Worm (Caenorhabditis elegans) whole organism, L2 larva: ENCODE data around the gene icd-1.
"Not testable (repeated sequence)": the region's sequence is repeated elsewhere in the genome, so short reads cannot be mapped to it uniquely, and the experiment has no call there.

Experiments used
- lin-13 ChIP-seq: fragments of 150-350 bp; optimal IDR thresholded peaks from 2 replicates; lab custom pipeline; 2014; ENCODE audit warnings: missing biosample characterization, missing genetic modification reagents, missing genetic modification characterization
- nhr-25 ChIP-seq: fragments of 150-350 bp; sonication (generic microtip); optimal IDR thresholded peaks from 3 replicates; lab custom pipeline; 2014; ENCODE audit warnings: missing biosample characterization, missing genetic modification characterization
- nhr-77 ChIP-seq: fragments of 150-350 bp; optimal IDR thresholded peaks from 2 replicates; lab custom pipeline; 2014; ENCODE audit warnings: missing biosample characterization, missing genetic modification characterization
- skn-1 ChIP-seq: sonication (generic microtip); optimal IDR thresholded peaks from 2 replicates; lab custom pipeline; 2017; ENCODE audit warnings: missing biosample characterization, missing genetic modification characterization

DNA sequence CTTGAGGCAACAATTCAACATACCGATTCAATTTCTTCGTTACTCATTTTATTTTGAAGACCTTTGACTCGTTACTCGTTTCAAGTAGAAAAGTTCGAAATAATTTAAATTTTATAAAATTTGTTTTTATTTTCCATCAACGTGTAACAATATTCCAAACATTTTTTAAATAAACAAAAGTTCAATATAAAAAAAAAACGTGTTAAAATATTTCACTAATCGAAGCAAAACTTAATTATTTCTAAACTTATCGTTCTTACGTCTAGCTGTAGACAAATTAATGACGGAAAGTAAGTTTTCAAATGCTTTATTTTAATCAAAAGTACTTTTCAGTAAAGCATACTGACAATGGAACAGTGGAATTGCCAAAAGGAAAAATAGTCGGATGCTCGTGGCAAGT lies 38.7 kb upstream of the icd-1 start, which contains the start of the genes F54H5.5 and F54H5.2:
- TF ChIP-seq lin-13 (GFP tag; lab: Kevin White, UChicago); nhr-25 (tag; lab: Kevin White, UChicago); skn-1 (tag; lab: Kevin White, UChicago); nhr-77 (tag; lab: Kevin White, UChicago): not testable (repeated sequence)
